Worm (Caenorhabditis elegans): Measurements from ENCODE around the gene faah-1.

Gene faah-1

DNA sequence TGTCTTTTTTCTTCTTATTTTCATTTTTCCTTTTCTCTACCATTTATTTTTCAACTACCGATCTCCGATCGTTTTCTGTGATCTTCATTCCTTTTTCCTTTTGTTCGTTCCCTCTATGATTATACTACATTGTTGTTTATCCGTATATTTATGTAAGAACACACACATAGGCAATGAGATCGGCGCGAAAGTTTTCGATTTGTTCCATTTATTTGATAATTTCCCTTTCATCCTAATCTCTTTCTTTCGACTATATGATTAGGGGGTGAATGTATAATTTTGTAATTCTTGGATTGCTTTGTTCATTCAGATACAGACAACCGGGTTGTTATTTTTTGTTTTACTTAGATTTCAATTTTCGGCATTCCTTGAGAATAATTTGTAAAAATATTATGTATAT lies 14.4 kb downstream of the faah-1 start:
- TF ChIP-seq unc-62 (GFP tag; optimal IDR thresholded peaks at IDR 0.05) = no peak

- TF ChIP-seq unc-62 (GFP tag; optimal IDR thresholded peaks at IDR 0.05) = no peak
Observed at ce11 chrIV:8174792-8175191, 15.6 kb downstream of the faah-1 start.

DNA sequence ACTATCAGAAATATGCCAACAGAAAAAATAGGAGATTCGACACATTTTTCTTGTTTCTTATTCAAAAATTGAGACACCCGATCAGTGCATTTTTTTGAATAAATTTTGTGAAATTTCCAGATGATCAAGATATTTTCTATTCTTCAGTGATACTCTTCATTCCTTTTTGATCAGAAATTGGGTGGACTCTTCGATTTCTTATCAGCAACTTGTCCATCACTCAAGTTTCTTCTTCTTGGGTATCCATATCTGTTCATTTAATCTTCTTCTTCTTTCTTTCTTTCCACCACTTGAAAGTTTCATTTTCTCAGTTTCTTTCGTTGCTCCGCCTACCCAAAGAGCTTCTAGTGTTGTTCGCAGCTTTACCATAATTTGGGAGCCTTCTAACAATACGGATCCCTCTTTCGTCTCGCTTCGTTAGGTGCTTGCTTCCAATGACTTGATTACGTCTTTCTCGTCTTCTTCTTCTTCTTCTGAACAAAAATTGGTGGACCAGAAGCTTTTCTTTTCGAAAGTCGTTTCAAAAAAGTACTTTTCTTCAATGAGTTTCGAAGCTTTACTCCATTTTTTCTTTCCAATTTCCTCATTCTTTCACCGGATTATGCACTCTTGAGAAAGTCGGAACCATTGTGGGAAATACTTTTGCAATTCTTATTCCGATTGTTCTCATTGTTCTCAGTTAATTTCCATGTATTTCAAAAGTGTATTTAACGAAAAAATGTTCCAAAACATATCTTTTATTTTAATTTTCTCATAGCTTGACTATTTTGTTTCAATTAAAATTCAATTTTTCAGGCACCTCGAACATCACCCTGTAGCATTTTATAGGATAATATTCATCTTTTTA lies 16.7 kb downstream of the faah-1 start, which contains the start of gene pct-1:
TSS of gene pct-1 (plus strand) at position 797 of the 847 bp plus-strand sequence.
- no peak for TF ChIP-seq unc-62 (GFP tag; optimal IDR thresholded peaks at IDR 0.05)

ce11 chrIV:8181404-8181803 lies 22.2 kb downstream of the faah-1 start:
- no peak for TF ChIP-seq unc-62 (GFP tag; optimal IDR thresholded peaks at IDR 0.05)

ce11 chrIV:8182566-8182965 lies 23.4 kb downstream of the faah-1 start:
- no peak for TF ChIP-seq unc-62 (GFP tag; optimal IDR thresholded peaks at IDR 0.05)

DNA sequence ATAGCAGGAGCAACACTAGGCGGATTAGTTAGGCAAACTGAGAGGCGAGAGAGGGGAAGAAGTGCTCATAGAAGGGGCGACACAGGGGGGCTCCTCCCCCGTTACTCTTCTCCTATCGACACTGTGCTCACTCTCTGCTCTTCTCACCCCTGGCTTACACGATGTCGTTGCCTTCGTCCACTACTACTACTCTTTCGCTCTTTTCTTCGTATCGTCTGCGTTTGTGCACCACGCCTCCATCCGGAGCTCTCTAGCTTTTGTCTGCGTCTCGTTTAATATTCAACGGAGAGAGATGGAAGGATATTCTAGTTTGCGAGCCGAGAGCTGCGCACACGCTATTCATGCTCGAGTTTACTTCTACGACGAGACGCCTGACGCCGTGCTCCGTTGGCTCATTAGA lies 24.1 kb downstream of the faah-1 start:
- TF ChIP-seq unc-62 (GFP tag; optimal IDR thresholded peaks at IDR 0.05) = no peak

DNA sequence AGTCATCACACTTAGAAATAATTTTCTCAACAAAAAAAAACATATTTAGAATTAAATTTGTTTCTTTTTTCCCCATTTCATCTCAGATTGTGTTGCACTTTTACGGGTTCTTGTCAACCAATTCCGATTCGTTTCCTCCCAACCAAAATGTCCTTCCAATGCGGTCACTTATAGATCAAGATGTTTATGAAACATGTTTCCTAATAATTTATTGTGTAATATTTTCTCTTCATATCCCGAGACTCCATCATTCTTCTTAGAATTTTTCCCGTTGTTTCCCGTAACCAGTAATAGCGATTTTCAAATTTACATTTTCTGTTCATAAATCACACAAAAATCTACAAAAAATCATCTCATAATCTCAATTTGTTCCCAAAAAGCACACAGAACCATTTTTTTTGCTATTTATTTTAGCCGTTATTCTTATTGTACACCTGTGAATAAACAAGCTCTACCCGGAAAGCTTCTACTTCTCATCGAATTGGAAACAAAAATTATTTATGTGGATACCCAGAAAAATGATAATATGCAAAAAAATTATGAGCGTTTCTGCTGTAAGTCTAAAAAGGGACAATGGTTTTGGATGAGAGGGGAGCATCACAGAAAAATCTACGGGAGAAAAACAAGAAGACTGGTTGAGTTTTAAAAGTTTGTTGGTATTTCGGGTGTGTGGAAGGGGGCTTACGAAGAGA lies 29.4 kb downstream of the faah-1 start:
- TF ChIP-seq unc-62 (GFP tag; optimal IDR thresholded peaks at IDR 0.05) = no peak

DNA sequence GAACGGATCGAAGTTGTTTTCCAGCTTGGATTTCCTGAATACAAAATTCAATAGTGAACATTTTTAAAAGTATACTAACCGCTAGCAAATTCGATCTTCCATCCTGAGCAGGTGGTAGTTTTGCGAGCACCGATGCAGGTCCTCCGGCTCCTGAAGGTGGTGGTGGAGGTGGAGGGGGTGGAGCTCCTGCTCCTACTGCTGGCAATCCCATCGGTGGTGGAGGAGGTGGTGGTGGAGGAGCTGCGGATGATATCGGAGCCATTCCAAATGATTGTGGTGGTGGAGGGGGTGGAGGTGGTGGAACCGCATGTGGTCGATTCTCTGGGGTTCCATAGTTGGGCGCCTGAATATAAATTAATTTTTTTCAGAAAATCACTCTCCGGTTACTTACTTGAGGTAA lies 30.5 kb downstream of the faah-1 start:
- no peak for TF ChIP-seq unc-62 (GFP tag; optimal IDR thresholded peaks at IDR 0.05)

DNA sequence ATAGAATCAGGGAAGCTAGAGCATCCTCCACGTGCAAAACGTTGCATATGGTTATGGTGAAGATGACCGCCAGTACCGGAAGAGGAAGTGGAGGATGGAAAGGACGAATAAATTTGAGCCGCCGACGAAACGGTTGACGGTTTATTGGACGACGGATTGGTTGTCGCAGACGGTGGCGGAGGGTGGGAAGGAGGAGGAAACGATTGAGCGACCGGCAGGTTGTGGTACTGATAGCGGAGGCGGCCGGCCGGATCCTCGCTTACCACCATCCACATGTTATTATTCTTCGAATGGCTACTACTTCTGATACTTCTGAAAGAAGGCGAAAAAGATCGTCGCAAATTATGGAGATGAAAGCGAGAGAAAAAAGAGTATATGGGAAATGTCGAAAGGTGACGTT lies 33.7 kb downstream of the faah-1 start:
- TF ChIP-seq unc-62 (GFP tag; optimal IDR thresholded peaks at IDR 0.05) = no peak

- no peak for TF ChIP-seq unc-62 (GFP tag; optimal IDR thresholded peaks at IDR 0.05)
Observed at ce11 chrIV:8198851-8199250, 39.7 kb downstream of the faah-1 start, which contains the start of gene wsp-1. TSS of gene wsp-1 (minus strand) at chrIV:8198951.

ce11 chrIV:8199274-8199673 lies 40.1 kb downstream of the faah-1 start:
- TF ChIP-seq unc-62 (GFP tag; optimal IDR thresholded peaks at IDR 0.05) = no peak

DNA sequence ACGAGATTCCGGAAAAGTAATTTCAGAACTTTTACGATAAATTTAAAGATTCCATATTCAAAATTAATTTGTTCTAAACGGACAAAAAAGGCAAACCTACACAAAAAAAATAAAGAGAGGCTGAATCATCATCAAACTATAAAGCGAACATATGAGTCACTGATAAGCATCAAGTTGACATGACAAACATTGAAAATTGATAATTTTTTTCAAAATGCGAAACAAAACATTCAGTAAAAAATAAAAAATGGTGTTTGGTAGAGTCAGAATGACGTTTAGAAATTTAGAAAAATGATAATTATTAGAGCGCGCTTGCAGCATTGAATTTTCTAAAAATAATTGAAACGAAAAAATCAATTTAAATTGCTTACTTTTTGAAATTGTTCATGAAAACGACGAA lies 40.6 kb downstream of the faah-1 start:
- TF ChIP-seq unc-62 (GFP tag; optimal IDR thresholded peaks at IDR 0.05) = no peak

DNA sequence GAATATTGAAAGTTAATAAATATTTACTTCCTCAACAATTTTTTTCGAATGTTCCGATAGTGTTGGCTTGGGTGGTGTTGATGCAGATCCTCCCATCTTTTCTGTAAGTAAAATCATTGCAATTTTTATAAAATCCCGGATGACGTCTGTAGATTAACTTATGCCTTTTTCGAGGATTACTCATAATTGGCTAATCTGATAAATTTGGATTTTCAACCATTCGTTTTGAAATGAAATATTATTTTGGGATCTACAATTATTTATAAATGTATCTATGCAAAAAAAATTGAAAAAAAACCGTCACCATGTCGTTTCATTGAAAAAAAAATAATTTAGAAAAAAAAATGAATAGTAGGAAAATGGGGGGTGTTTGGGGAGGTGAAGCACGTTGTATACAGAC lies 41.9 kb downstream of the faah-1 start, which contains the start of gene glrx-22:
TSS of gene glrx-22 (minus strand) at position 101 of the 400 bp plus-strand sequence.
- TF ChIP-seq unc-62 (GFP tag; optimal IDR thresholded peaks at IDR 0.05) = no peak

DNA sequence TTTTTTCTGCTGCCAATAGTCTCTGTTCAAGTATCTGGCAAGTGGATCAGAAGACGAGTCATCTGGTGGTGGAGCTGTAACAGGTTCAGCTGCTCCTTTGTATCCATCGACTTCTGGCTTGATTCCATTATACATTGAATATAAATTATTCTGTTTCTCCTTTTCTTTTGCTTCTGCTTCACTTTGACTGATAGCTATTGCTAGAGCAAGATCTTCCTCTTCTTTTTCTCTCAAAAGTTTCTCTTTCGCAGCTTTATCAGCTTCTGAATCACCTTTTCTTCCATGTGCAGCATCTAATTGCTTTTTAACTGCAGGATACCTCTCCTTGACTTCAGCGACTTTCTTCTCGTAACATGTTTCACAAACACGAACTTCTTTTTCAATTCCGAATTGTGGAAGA lies 44.4 kb downstream of the faah-1 start:
- no peak for TF ChIP-seq unc-62 (GFP tag; optimal IDR thresholded peaks at IDR 0.05)

DNA sequence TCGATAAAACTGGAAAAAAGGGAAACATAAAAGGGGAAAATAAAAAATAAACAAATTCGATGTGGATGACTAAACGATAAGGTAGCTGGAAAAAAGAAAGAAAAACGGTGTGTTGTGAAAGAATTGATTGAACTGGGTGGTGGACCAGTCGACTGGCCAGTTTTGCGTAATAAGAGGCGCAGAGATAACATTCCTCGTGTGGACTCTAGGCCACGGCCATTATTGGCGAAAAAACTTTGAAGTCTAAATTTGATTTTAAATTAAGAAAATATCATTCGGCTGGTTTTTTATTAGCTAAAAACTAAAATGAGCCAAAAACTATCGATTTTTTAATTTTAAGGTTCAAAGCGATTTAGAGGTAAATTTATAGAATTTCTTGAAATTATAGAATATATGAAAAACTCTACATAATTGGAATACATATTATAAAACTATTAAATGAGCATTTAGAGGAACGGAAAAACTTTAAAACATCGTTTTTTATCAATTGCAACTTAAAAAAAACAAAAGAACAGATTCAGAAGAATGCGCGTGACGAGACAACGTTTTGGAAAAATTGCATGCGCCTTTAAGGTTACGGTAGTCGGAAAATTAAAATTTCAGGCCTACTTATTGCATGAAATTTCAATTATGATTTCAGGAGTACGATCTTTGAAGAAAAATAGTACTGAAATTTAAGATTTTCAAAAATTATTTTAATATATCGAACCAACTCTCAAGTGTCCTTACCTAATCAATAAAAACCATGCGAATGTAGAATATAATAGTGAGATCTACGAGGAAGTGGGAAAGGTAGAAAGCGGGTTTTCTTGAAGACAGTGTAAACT lies 46.3 kb downstream of the faah-1 start, which contains the start of gene hgrs-1:
TSS of gene hgrs-1 (minus strand) at position 777 of the 827 bp plus-strand sequence.
- TF ChIP-seq unc-62 (GFP tag; optimal IDR thresholded peaks at IDR 0.05) = no peak

DNA sequence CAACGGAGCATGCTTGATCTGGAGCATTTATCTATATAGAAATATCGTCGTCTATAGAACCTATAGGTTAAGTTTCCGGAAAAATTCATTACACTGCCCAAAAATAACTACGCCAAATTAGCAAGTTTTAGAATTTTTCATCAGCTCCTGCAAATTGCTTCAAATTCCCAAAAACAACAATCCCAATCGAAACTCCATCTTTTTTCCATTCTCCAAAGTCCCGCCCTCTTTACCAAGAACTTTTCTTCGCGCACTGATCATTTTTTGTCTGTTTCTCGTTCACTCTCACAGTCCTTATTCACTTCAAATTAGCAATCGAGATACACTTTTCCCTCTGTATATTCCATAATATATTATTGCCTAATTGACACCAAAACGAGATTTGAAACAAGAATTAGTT lies 47.1 kb downstream of the faah-1 start, which contains the start of gene svh-1:
TSS of gene svh-1 (plus strand) at position 301 of the 400 bp plus-strand sequence.
- TF ChIP-seq unc-62 (GFP tag; optimal IDR thresholded peaks at IDR 0.05) = no peak

All from whole organism, dauer.